Fruit fly (Drosophila melanogaster) whole organism, pupa: Measurements from ENCODE around the gene SC35.

ENCODE experiments used
- CG32121 ChIP-seq: fragments of 200-800 bp; sonication (Bioruptor generic); IDR thresholded peaks from 2 replicates; pipeline ENCODE4 v1.3.6; 2022; ENCODE audit warnings: missing biosample characterization, missing genetic modification characterization
- D1 ChIP-seq: fragments of 200-800 bp; sonication (Bioruptor generic); optimal IDR thresholded peaks from 2 replicates; lab custom pipeline; 2018; ENCODE audit warnings: missing biosample characterization, mild to moderate bottlenecking, missing genetic modification characterization, moderate library complexity
- EcR ChIP-seq: fragments of 200-800 bp; sonication (Bioruptor generic); optimal IDR thresholded peaks from 3 replicates; lab custom pipeline; 2019; ENCODE audit warnings: missing biosample characterization, missing genetic modification characterization, mild to moderate bottlenecking, moderate library complexity, missing genetic modification reagents
- gl ChIP-seq: fragments of 200-800 bp; sonication (Bioruptor generic); optimal IDR thresholded peaks from 2 replicates; lab custom pipeline; 2018; ENCODE audit warnings: missing biosample characterization, mild to moderate bottlenecking, missing genetic modification characterization

dm6 chr2L:12463037-12463436 is 28.6 kb upstream of the SC35 start:
- TF ChIP-seq CG32121 (GFP tag; lab: Robert Waterston, UW) (no peak), EcR (no peak), D1 (no peak), gl (tag; lab: Kevin White, UChicago) (no peak)
